Worm (Caenorhabditis elegans) whole organism, young adult: ENCODE results near the gene nhr-187.

Experiments used
- F49E8.2 ChIP-seq: sonication (generic microtip); optimal IDR thresholded peaks from 3 replicates; lab custom pipeline; 2017; ENCODE audit warnings: missing genetic modification characterization, mild to moderate bottlenecking, missing compliant biosample characterization, antibody characterized with exemption, moderate library complexity; ENCODE audit not compliant: insufficient read depth
- atf-7 ChIP-seq: sonication (generic microtip); optimal IDR thresholded peaks from 2 replicates; lab custom pipeline; 2017; ENCODE audit warnings: mild to moderate bottlenecking, missing genetic modification characterization, missing compliant biosample characterization
- hlh-26 ChIP-seq: fragments of 200-800 bp; sonication (Bioruptor generic); conservative IDR thresholded peaks from 2 replicates; pipeline ENCODE4 v1.3.6; 2022; ENCODE audit warnings: missing genetic modification reagents, missing genetic modification characterization, missing compliant biosample characterization
- pha-4 ChIP-seq: fragments of 150-350 bp; sonication (generic microtip); optimal IDR thresholded peaks from 2 replicates; lab custom pipeline; 2014; ENCODE audit warnings: missing biosample characterization, missing genetic modification reagents, missing genetic modification characterization
- unc-130 ChIP-seq: sonication (generic microtip); optimal IDR thresholded peaks from 2 replicates; lab custom pipeline; 2016; ENCODE audit warnings: missing genetic modification reagents, missing genetic modification characterization, missing compliant biosample characterization
- ztf-25 ChIP-seq: fragments of 200-800 bp; sonication (Bioruptor generic); IDR thresholded peaks from 2 replicates; pipeline ENCODE4 v1.3.6; 2022; ENCODE audit warnings: missing genetic modification reagents, missing genetic modification characterization, missing compliant biosample characterization

- TF ChIP-seq ztf-25 (GFP tag; lab: Robert Waterston, UW) (no peak), F49E8.2 (tag; lab: Kevin White, UChicago) (no peak), atf-7 (tag; lab: Kevin White, UChicago) (no peak), unc-130 (GFP tag; lab: Kevin White, UChicago) (no peak), pha-4 (tag; lab: Kevin White, UChicago) (no peak), hlh-26 (GFP tag; lab: Robert Waterston, UW) (no peak)
Observed at ce11 chrV:3878223-3878622, 15.5 kb upstream of the nhr-187 start, which contains the start of gene nhr-159.
